Worm (Caenorhabditis elegans): ENCODE results near the gene clec-21.
"Not testable (repeated sequence)": the region's sequence is repeated elsewhere in the genome, so short reads cannot be mapped to it uniquely, and the experiment has no call there.

clec-21 gene

DNA sequence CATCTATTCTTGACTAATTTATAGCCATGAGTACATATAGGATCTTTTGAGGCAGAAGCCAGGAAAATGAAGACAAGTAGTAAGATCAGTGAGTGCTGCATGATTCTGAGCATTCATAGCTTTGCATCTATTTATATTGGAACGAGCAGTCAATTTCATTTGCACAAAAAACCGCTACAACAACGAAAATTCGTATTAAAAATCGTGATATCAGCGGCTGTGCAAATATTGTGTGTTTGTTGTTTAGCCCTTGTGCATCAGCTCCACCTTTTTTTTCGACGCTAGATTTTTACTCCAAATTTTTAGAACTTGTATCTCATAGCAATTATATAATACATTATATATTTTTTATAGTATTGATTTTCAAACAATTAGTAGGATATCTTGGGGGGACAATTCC is at the start of gene clec-21:
Gene clec-21, minus strand, starts transcription at position 101 of the 400 bp plus-strand sequence.
- TF ChIP-seq mls-2 (tag; optimal IDR thresholded peaks at IDR 0.05) (no peak), nhr-237 (tag; optimal IDR thresholded peaks at IDR 0.05) (no peak), unc-120 (tag; optimal IDR thresholded peaks at IDR 0.05; ENCODE audit: poor library complexity, severe bottlenecking) (no peak), drap-1 (GFP tag; optimal IDR thresholded peaks at IDR 0.05) (no peak), lin-13 (tag; optimal IDR thresholded peaks at IDR 0.05) (no peak), unc-62 (GFP tag; optimal IDR thresholded peaks at IDR 0.05) (no peak), ham-2 (GFP tag; optimal IDR thresholded peaks at IDR 0.05) (no peak), lin-32 (GFP tag; optimal IDR thresholded peaks at IDR 0.05) (no peak), pha-4 (tag; optimal IDR thresholded peaks at IDR 0.05) (no peak), flh-1 (GFP tag; optimal IDR thresholded peaks at IDR 0.05) (no peak), unc-39 (tag; optimal IDR thresholded peaks at IDR 0.05) (no peak), blmp-1 (tag; optimal IDR thresholded peaks at IDR 0.05) (no peak), mep-1 (tag; optimal IDR thresholded peaks at IDR 0.05) (no peak), sem-2 (GFP tag; optimal IDR thresholded peaks at IDR 0.05) (no peak), elt-1 (tag; optimal IDR thresholded peaks at IDR 0.05; ENCODE audit: borderline replicate concordance, insufficient read depth) (no peak), zip-8 (tag; optimal IDR thresholded peaks at IDR 0.05) (no peak), elt-3 (tag; optimal IDR thresholded peaks at IDR 0.05) (no peak)

DNA sequence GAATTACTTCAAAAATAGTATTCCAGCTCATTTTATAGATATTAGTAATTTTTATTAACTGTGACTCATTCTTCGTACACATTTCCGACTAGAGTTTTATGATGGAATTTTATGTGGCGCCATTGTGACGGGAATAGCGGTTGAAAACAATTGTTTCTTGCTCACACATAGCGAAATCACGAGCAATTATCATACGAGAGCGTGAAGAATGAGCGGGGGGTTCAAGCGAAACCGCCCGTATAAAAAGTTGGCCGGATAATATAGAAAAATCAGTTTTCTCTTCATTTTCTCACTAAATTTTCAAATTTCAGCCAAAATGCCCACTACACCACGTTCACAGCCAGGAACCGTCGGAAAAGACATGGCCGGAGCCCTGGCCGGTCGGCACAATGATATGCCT is 49.5 kb upstream of the clec-21 start, which contains the start of gene C08E3.1:
Gene C08E3.1, plus strand, starts transcription at position 301 of the 400 bp plus-strand sequence.
- not testable (repeated sequence) for TF ChIP-seq nhr-76, elt-3, unc-39 (tag; optimal IDR thresholded peaks at IDR 0.05)

DNA sequence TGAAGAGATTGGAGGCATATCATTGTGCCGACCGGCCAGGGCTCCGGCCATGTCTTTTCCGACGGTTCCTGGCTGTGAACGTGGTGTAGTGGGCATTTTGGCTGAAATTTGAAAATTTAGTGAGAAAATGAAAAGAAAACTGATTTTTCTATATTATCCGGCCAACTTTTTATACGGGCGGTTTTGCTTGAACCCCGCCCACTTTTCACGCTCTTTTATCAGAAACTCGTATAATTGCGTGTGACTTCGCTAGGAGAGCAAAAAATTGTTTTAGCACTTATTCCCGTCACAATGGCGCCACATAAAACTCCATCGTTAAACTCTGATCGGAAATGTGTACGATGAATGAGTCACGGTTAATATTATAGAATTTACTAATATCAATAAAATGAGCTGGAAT is 48.2 kb upstream of the clec-21 start, which contains the start of gene C08E3.13:
Gene C08E3.13, minus strand, starts transcription at position 101 of the 400 bp plus-strand sequence.
- TF ChIP-seq lin-13, mls-2, nhr-76 (tag; optimal IDR thresholded peaks at IDR 0.05): not testable (repeated sequence)

DNA sequence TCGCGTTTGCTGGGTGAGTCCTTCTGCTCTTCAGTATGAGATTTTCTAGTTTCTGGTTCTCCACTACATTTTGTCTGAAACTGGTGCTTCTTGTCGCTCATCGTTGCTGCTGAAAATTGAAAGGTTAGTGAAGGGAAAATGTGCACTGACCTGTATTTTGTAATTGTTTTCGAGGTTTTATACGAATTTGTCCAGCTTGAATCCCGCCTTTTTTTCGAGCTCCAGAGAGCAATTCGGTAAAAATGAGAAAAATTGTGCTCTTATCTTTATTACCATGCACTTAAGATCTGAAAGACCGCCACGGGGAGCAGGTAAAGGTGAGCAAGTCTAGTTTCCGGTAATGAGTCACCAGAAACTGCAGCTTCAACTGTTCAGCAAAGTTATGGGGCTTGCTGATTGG is 43.7 kb upstream of the clec-21 start, which contains the start of gene C08E3.15:
Gene C08E3.15, minus strand, starts transcription at position 101 of the 400 bp plus-strand sequence.
- TF ChIP-seq zip-8, nhr-237, hlh-1 (tag; optimal IDR thresholded peaks at IDR 0.05): not testable (repeated sequence)

DNA sequence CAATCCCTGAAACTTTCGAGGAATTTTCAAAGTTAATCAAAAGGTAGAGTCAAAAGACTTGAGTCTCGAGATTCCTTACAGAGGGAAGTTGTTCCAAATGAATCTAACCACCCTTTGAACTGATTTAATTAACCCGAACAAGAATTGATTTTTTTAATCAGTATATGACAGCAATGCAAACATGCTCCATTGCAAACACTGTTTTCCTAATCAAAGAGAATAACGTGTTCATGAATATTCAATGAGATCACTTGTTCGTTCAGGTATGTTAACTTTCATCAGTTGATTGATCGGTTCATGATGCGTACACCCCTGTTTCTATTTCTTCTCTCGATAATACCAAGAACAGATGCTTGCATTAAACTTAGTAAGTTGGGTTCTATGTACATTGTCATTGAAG is 41.6 kb upstream of the clec-21 start, which contains the start of gene C08E3.14:
Gene C08E3.14, plus strand, starts transcription at position 301 of the 400 bp plus-strand sequence.
- TF ChIP-seq mls-2 (tag; optimal IDR thresholded peaks at IDR 0.05) (no peak), snpc-4 (tag; optimal IDR thresholded peaks at IDR 0.05) (no peak), pha-4 (tag; optimal IDR thresholded peaks at IDR 0.05) (no peak), nhr-28 (tag; optimal IDR thresholded peaks at IDR 0.05) (no peak), ces-1 (GFP tag; optimal IDR thresholded peaks at IDR 0.05) (no peak), ham-2 (GFP tag; optimal IDR thresholded peaks at IDR 0.05) (no peak), flh-1 (GFP tag; optimal IDR thresholded peaks at IDR 0.05) (no peak)

DNA sequence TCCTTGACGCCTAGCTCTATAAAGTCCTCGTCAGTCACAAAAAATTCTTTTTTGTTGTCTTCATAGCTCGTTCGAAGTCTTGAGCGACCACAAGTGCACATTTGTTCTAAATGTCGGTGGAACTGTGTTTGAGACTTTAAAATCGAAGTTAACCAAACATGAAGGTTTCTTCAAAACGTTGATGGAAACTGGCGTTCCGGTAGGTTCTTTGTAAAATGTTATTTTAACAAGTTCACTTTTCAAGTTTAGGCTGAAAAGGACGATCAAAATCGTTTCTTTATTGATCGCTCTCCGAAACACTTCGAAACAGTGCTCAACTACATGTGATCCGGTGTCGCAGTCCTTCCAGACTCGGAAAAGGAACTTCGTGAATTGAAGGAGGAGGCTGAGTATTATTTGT is 40.5 kb upstream of the clec-21 start, which contains the start of gene fbxa-160:
Gene fbxa-160, minus strand, starts transcription at position 101 of the 400 bp plus-strand sequence.
- no peak for TF ChIP-seq mls-2 (tag; optimal IDR thresholded peaks at IDR 0.05)
- TF ChIP-seq unc-62 (GFP tag; optimal IDR thresholded peaks at IDR 0.05) = no peak
- no peak for TF ChIP-seq zip-8 (tag; optimal IDR thresholded peaks at IDR 0.05)

DNA sequence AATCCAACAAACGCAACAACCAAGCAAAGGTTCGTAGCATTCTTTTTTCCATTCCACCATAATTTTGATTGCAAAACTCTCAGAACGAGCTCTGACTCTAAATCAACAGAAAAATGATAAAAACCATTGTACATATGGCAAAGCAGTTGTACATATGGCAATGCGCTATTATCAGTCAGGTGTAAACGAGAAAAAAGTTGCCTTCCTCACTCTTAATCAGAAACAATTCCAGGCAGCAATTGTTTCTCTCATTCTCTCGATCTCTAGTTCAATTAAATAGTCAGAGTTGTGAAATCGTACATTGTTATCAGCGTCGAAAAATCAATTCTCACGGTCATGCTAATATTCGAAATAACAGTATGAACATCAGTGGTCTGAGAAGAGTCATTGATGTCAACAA is 37.8 kb upstream of the clec-21 start:
- TF ChIP-seq ceh-83 (GFP tag; optimal IDR thresholded peaks at IDR 0.05) = no peak
- no peak for TF ChIP-seq tbx-8 (GFP tag; optimal IDR thresholded peaks at IDR 0.05)
- TF ChIP-seq ham-2 (GFP tag; optimal IDR thresholded peaks at IDR 0.05) = no peak
- no peak for TF ChIP-seq mep-1 (tag; optimal IDR thresholded peaks at IDR 0.05)
- no peak for TF ChIP-seq nhr-2 (tag; optimal IDR thresholded peaks at IDR 0.05)
- TF ChIP-seq ztf-11 (tag; optimal IDR thresholded peaks at IDR 0.05) = no peak
- TF ChIP-seq lin-13 (tag; optimal IDR thresholded peaks at IDR 0.05) = no peak
- TF ChIP-seq hlh-1 (tag; optimal IDR thresholded peaks at IDR 0.05) = no peak
- no peak for TF ChIP-seq unc-120 (tag; optimal IDR thresholded peaks at IDR 0.05; ENCODE audit: poor library complexity, severe bottlenecking)
- no peak for TF ChIP-seq pha-4 (tag; optimal IDR thresholded peaks at IDR 0.05)
- no peak for TF ChIP-seq sem-2 (GFP tag; optimal IDR thresholded peaks at IDR 0.05)
- TF ChIP-seq unc-39 (tag; optimal IDR thresholded peaks at IDR 0.05) = no peak
